Fruit fly (Drosophila melanogaster): ENCODE measurements around the gene TwdlR.
A peak's percentile ranks its signal among the peaks of the same experiment; 100 is the strongest.

The TwdlR gene

DNA sequence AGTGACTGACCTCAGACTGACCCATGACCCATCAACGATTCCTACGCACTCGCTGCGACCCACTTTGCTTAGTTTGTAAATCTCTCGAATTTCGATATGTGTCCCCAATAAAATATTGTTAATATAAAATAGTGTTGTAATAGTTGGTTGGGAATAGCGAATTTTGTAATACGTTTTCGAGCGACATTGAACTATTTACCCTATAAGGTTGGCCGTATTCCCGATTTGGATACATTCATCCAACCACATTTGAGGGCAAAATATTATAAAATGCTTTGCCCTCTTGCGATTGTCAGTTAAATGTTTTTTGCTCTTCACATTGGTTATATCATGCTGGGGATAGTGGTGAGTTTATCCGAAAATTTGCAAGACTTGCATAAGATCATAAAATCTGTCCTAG lies at the start of gene TwdlR:
TSS of gene TwdlR (plus strand) at position 301 of the 400 bp plus-strand sequence.
- TF ChIP-seq Abd-B (GFP tag; optimal IDR thresholded peaks at IDR 0.05) = no peak
- no peak for TF ChIP-seq lola (GFP tag; optimal IDR thresholded peaks at IDR 0.05)
- no peak for TF ChIP-seq Sp1 (GFP tag; optimal IDR thresholded peaks at IDR 0.05)

dm6 chr3R:26588158-26588584 lies 46.5 kb upstream of the TwdlR start:
- TF ChIP-seq CG9705 (GFP tag; optimal IDR thresholded peaks at IDR 0.05) = no peak
- peak; percentile 8 for TF ChIP-seq brk (GFP tag; optimal IDR thresholded peaks at IDR 0.05)
- TF ChIP-seq tai (GFP tag; optimal IDR thresholded peaks at IDR 0.05) = peak; percentile 66
- TF ChIP-seq psq (GFP tag; optimal IDR thresholded peaks at IDR 0.05) = peak; percentile 52
- TF ChIP-seq N (GFP tag; optimal IDR thresholded peaks at IDR 0.05) = no peak
- no peak for TF ChIP-seq Rel (GFP tag; optimal IDR thresholded peaks at IDR 0.05)
- TF ChIP-seq Rel (tag; optimal IDR thresholded peaks at IDR 0.05) = peak; percentile 2
- TF ChIP-seq rgr (GFP tag; optimal IDR thresholded peaks at IDR 0.05) = peak; percentile 54
- peak; percentile 53 for TF ChIP-seq Hr83 (GFP tag; optimal IDR thresholded peaks at IDR 0.05; ENCODE audit: poor library complexity, severe bottlenecking)
- TF ChIP-seq br (GFP tag; optimal IDR thresholded peaks at IDR 0.05) = peak; percentile 56
- peak; percentile 63 for TF ChIP-seq Hnf4 (GFP tag; optimal IDR thresholded peaks at IDR 0.05)
- TF ChIP-seq fru (GFP tag; optimal IDR thresholded peaks at IDR 0.05) = peak; percentile 32
- peak; percentile 47 for TF ChIP-seq Jra (GFP tag; optimal IDR thresholded peaks at IDR 0.05)
- no peak for TF ChIP-seq Hr78 (GFP tag; optimal IDR thresholded peaks at IDR 0.05)
- peak; percentile 61 for TF ChIP-seq h (GFP tag; optimal IDR thresholded peaks at IDR 0.05)
- TF ChIP-seq Dif (GFP tag; optimal IDR thresholded peaks at IDR 0.05; ENCODE audit: partially characterized antibody) = no peak
- no peak for TF ChIP-seq pan (optimal IDR thresholded peaks at IDR 0.05)
- TF ChIP-seq foxo (GFP tag; optimal IDR thresholded peaks at IDR 0.05) = peak in 1 of 2 experiments; percentile 32
- TF ChIP-seq OdsH (GFP tag; optimal IDR thresholded peaks at IDR 0.05) = peak; percentile 24

DNA sequence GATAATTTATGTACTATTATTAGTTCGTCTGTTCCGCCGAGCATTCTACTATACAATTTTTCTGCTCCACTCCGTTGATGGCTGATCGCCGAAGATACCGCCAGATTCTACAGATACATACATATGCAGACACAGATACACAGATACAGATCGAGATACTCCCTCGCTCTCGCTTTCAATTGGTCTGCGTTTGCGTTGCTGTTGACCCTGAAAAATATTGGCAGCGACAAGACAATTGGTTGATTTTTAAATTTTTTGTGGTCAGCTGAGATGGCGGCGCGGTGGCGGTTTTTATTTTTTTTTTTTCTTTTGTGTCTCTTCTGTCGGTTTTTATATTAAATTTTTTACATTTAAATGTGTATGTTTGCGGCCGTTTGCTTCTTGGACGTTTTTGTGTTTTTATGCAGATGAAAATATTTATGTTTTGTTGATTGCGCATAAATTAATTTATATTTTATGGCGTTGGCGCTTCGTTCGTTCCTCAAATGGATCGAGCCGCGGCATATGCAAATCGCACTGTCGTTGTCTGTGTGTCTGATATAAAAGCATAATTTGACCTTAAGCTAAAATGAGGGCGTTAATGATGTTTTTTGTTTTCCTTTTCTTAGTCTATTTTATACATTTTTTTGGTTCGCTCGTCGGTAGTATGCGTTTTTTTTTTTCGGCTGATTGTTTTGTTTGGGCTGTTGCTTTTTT lies 40.7 kb upstream of the TwdlR start:
- TF ChIP-seq woc (GFP tag; optimal IDR thresholded peaks at IDR 0.05) (no peak), psq (GFP tag; optimal IDR thresholded peaks at IDR 0.05) (no peak), Hr78 (GFP tag; optimal IDR thresholded peaks at IDR 0.05) (no peak), Sp1 (GFP tag; optimal IDR thresholded peaks at IDR 0.05) (no peak), ey (GFP tag; optimal IDR thresholded peaks at IDR 0.05) (no peak), GATAd (GFP tag; optimal IDR thresholded peaks at IDR 0.05) (no peak), Myc (optimal IDR thresholded peaks at IDR 0.05) (no peak), Dif (GFP tag; optimal IDR thresholded peaks at IDR 0.05; ENCODE audit: partially characterized antibody) (no peak), sage (GFP tag; optimal IDR thresholded peaks at IDR 0.05) (no peak), jim (GFP tag; optimal IDR thresholded peaks at IDR 0.05) (no peak), br (GFP tag; optimal IDR thresholded peaks at IDR 0.05) (no peak)

- TF ChIP-seq tai (GFP tag; optimal IDR thresholded peaks at IDR 0.05) (no peak), usp (GFP tag; optimal IDR thresholded peaks at IDR 0.05) (no peak), sage (GFP tag; optimal IDR thresholded peaks at IDR 0.05) (no peak), CrebA (GFP tag; optimal IDR thresholded peaks at IDR 0.05; ENCODE audit: borderline replicate concordance) (no peak), br (GFP tag; optimal IDR thresholded peaks at IDR 0.05) (no peak), jim (GFP tag; optimal IDR thresholded peaks at IDR 0.05) (no peak), Hnf4 (GFP tag; optimal IDR thresholded peaks at IDR 0.05) (no peak), woc (GFP tag; optimal IDR thresholded peaks at IDR 0.05) (no peak)
These were observed 28.2 kb upstream of the TwdlR start for dm6 chr3R:26606498-26606897.

- TF ChIP-seq dl (GFP tag; optimal IDR thresholded peaks at IDR 0.05; ENCODE audit: insufficient read depth in 1 of 2, partially characterized antibody in 2 of 2) (no peak), usp (GFP tag; optimal IDR thresholded peaks at IDR 0.05) (no peak), rgr (GFP tag; optimal IDR thresholded peaks at IDR 0.05) (no peak), CG32264 (GFP tag; optimal IDR thresholded peaks at IDR 0.05) (no peak), Hr78 (GFP tag; optimal IDR thresholded peaks at IDR 0.05) (no peak), Dif (GFP tag; optimal IDR thresholded peaks at IDR 0.05; ENCODE audit: partially characterized antibody) (no peak), Dfd (GFP tag; optimal IDR thresholded peaks at IDR 0.05) (no peak), psq (GFP tag; optimal IDR thresholded peaks at IDR 0.05) (no peak), fru (GFP tag; optimal IDR thresholded peaks at IDR 0.05) (no peak), GATAd (GFP tag; optimal IDR thresholded peaks at IDR 0.05) (no peak), pan (optimal IDR thresholded peaks at IDR 0.05) (no peak)
These were observed 19.3 kb upstream of the TwdlR start for dm6 chr3R:26615428-26615827.

Measured in whole organism, wandering third instar larva.